Worm (Caenorhabditis elegans) whole organism, late embryonic: ENCODE data around the gene F59A7.7.
A peak's percentile ranks its signal among the peaks of the same experiment; 100 is the strongest.

ENCODE experiments used
- ahr-1 ChIP-seq: sonication (generic microtip); optimal IDR thresholded peaks from 2 replicates; lab custom pipeline; 2016; ENCODE audit warnings: missing genetic modification characterization, missing compliant biosample characterization
- ceh-30 ChIP-seq: fragments of 150-350 bp; optimal IDR thresholded peaks from 2 replicates; lab custom pipeline; 2014; ENCODE audit warnings: missing biosample characterization, missing genetic modification characterization
- ceh-9 ChIP-seq: sonication (generic microtip); optimal IDR thresholded peaks from 2 replicates; lab custom pipeline; 2016; ENCODE audit warnings: mild to moderate bottlenecking, missing genetic modification characterization, inconsistent platforms, missing compliant biosample characterization
- elt-2 ChIP-seq: sonication (generic microtip); optimal IDR thresholded peaks from 2 replicates; lab custom pipeline; 2016; ENCODE audit warnings: missing genetic modification reagents, missing genetic modification characterization, missing compliant biosample characterization
- fax-1 ChIP-seq: sonication (generic microtip); optimal IDR thresholded peaks from 2 replicates; lab custom pipeline; 2016; ENCODE audit warnings: missing genotype, missing genetic modification characterization, missing compliant biosample characterization
- hlh-30 ChIP-seq: sonication (generic microtip); optimal IDR thresholded peaks from 2 replicates; lab custom pipeline; 2017; ENCODE audit warnings: antibody characterized with exemption, missing genetic modification characterization, missing compliant biosample characterization; ENCODE audit not compliant: insufficient read depth
- nhr-11 ChIP-seq: fragments of 150-350 bp; optimal IDR thresholded peaks from 2 replicates; lab custom pipeline; 2014; ENCODE audit warnings: missing biosample characterization, missing genetic modification characterization
- pqm-1 ChIP-seq: sonication (generic microtip); optimal IDR thresholded peaks from 2 replicates; lab custom pipeline; 2016; ENCODE audit warnings: missing genetic modification characterization, missing compliant biosample characterization
- rnt-1 ChIP-seq: sonication (generic microtip); optimal IDR thresholded peaks from 2 replicates; lab custom pipeline; 2016; ENCODE audit warnings: missing genetic modification characterization, missing compliant biosample characterization

ce11 chrV:1966962-1967361, 44.9 kb upstream of the F59A7.7 start:
- TF ChIP-seq ahr-1 (tag; lab: Kevin White, UChicago) (no peak), nhr-11 (tag; lab: Kevin White, UChicago) (no peak), rnt-1 (no peak), ceh-9 (tag; lab: Kevin White, UChicago) (no peak), hlh-30 (tag; lab: Kevin White, UChicago) (no peak), ceh-30 (tag; lab: Kevin White, UChicago) (no peak), pqm-1 (tag; lab: Kevin White, UChicago) (no peak), fax-1 (tag; lab: Kevin White, UChicago) (no peak), elt-2 (tag; lab: Kevin White, UChicago) (peak; percentile 9)
